Worm (Caenorhabditis elegans) whole organism, L2 larva: ENCODE data around the gene ZC443.2.
A peak's percentile ranks its signal among the peaks of the same experiment; 100 is the strongest.

ENCODE experiments used
- C34F6.9 ChIP-seq: fragments of 150-350 bp; optimal IDR thresholded peaks from 2 replicates; lab custom pipeline; 2014; ENCODE audit warnings: missing biosample characterization, missing genetic modification characterization
- F13H6.1 ChIP-seq: sonication (generic microtip); optimal IDR thresholded peaks from 2 replicates; lab custom pipeline; 2016; ENCODE audit warnings: missing genetic modification characterization, missing compliant biosample characterization
- R02D3.7 ChIP-seq: fragments of 150-350 bp; optimal IDR thresholded peaks from 2 replicates; lab custom pipeline; 2014; ENCODE audit warnings: missing biosample characterization, missing genetic modification characterization
- Y55F3AM.14 ChIP-seq: fragments of 200-800 bp; sonication (Bioruptor generic); optimal IDR thresholded peaks from 2 replicates; lab custom pipeline; 2018; ENCODE audit warnings: mild to moderate bottlenecking, missing genetic modification characterization, missing compliant biosample characterization
- ZK546.5 ChIP-seq: sonication (generic microtip); optimal IDR thresholded peaks from 2 replicates; lab custom pipeline; 2017; ENCODE audit warnings: missing biosample characterization, missing genetic modification characterization
- aly-2 ChIP-seq: fragments of 150-350 bp; optimal IDR thresholded peaks from 2 replicates; lab custom pipeline; 2014; ENCODE audit warnings: missing biosample characterization, missing genetic modification characterization
- ceh-16 ChIP-seq: fragments of 150-350 bp; optimal IDR thresholded peaks from 2 replicates; lab custom pipeline; 2014; ENCODE audit warnings: missing biosample characterization, missing genetic modification characterization
- ceh-82 ChIP-seq: fragments of 150-350 bp; optimal IDR thresholded peaks from 2 replicates; lab custom pipeline; 2014; ENCODE audit warnings: missing biosample characterization, missing genetic modification characterization
- crh-2 ChIP-seq: sonication (generic microtip); optimal IDR thresholded peaks from 2 replicates; lab custom pipeline; 2017; ENCODE audit warnings: missing biosample characterization, missing genetic modification characterization
- egl-27 ChIP-seq: sonication (generic microtip); optimal IDR thresholded peaks from 3 replicates; lab custom pipeline; 2017; ENCODE audit warnings: missing biosample characterization, missing genetic modification reagents, missing genetic modification characterization
- elt-3 ChIP-seq: sonication (generic microtip); optimal IDR thresholded peaks from 2 replicates; lab custom pipeline; 2017; ENCODE audit warnings: missing biosample characterization, missing genetic modification characterization
- fos-1 ChIP-seq: fragments of 150-350 bp; optimal IDR thresholded peaks from 2 replicates; lab custom pipeline; 2014; ENCODE audit warnings: missing biosample characterization, missing genetic modification characterization
- gmeb-1 ChIP-seq: fragments of 150-350 bp; optimal IDR thresholded peaks from 2 replicates; lab custom pipeline; 2014; ENCODE audit warnings: missing biosample characterization, missing genetic modification characterization
- lin-11 ChIP-seq: fragments of 150-350 bp; sonication (generic microtip); optimal IDR thresholded peaks from 2 replicates; lab custom pipeline; 2014; ENCODE audit warnings: missing biosample characterization, missing genetic modification characterization, inconsistent platforms, mixed read lengths
- lin-13 ChIP-seq: fragments of 150-350 bp; optimal IDR thresholded peaks from 2 replicates; lab custom pipeline; 2014; ENCODE audit warnings: missing biosample characterization, missing genetic modification reagents, missing genetic modification characterization
- lsy-2 ChIP-seq, 2 experiments: fragments of 150-350 bp in 1 of 2; sonication (generic microtip) in 1 of 2; optimal IDR thresholded peaks; 2 replicates each; lab custom pipeline; 2014 to 2017; ENCODE audit warnings: missing biosample characterization in 2 of 2, missing genetic modification characterization in 2 of 2
- mdl-1 ChIP-seq, 2 experiments: fragments of 150-350 bp in 1 of 2; sonication (generic microtip) in 1 of 2; optimal IDR thresholded peaks; 2 replicates each; lab custom pipeline; 2017; ENCODE audit warnings: missing biosample characterization in 2 of 2, missing genetic modification characterization in 2 of 2
- nhr-10 ChIP-seq: sonication (generic microtip); optimal IDR thresholded peaks from 2 replicates; lab custom pipeline; 2017; ENCODE audit warnings: missing biosample characterization, missing genetic modification characterization
- nhr-12 ChIP-seq: fragments of 150-350 bp; optimal IDR thresholded peaks from 2 replicates; lab custom pipeline; 2014; ENCODE audit warnings: missing biosample characterization, missing genetic modification characterization
- nhr-129 ChIP-seq: fragments of 150-350 bp; optimal IDR thresholded peaks from 2 replicates; lab custom pipeline; 2014; ENCODE audit warnings: missing biosample characterization, missing genetic modification characterization
- nhr-21 ChIP-seq: fragments of 150-350 bp; optimal IDR thresholded peaks from 2 replicates; lab custom pipeline; 2014; ENCODE audit warnings: missing biosample characterization, missing genetic modification characterization
- nhr-237 ChIP-seq: fragments of 150-350 bp; optimal IDR thresholded peaks from 2 replicates; lab custom pipeline; 2014; ENCODE audit warnings: missing biosample characterization, missing genetic modification characterization
- nhr-6 ChIP-seq: fragments of 150-350 bp; optimal IDR thresholded peaks from 2 replicates; lab custom pipeline; 2014; ENCODE audit warnings: missing biosample characterization, missing genetic modification characterization
- nhr-77 ChIP-seq: fragments of 150-350 bp; optimal IDR thresholded peaks from 2 replicates; lab custom pipeline; 2014; ENCODE audit warnings: missing biosample characterization, missing genetic modification characterization
- sem-4 ChIP-seq: fragments of 150-350 bp; optimal IDR thresholded peaks from 2 replicates; lab custom pipeline; 2014; ENCODE audit warnings: missing biosample characterization, missing genetic modification reagents, missing genetic modification characterization
- sma-3 ChIP-seq: sonication (generic microtip); optimal IDR thresholded peaks from 2 replicates; lab custom pipeline; 2016; ENCODE audit warnings: missing genetic modification reagents, missing genetic modification characterization, missing compliant biosample characterization
- sma-9 ChIP-seq, 2 experiments: fragments of 150-350 bp in 1 of 2; sonication (generic microtip) in 1 of 2; optimal IDR thresholded peaks; 2 replicates each; lab custom pipeline; 2014 to 2016; ENCODE audit warnings: missing genetic modification characterization in 2 of 2, mild to moderate bottlenecking in 1 of 2, missing biosample characterization in 1 of 2, missing compliant biosample characterization in 1 of 2, missing genetic modification reagents in 1 of 2, moderate library complexity in 1 of 2
- snpc-4 ChIP-seq: fragments of 150-350 bp; optimal IDR thresholded peaks from 2 replicates; lab custom pipeline; 2014; ENCODE audit warnings: missing biosample characterization, missing genetic modification characterization
- unc-55 ChIP-seq: fragments of 150-350 bp; sonication (generic microtip); optimal IDR thresholded peaks from 3 replicates; lab custom pipeline; 2014; ENCODE audit warnings: missing biosample characterization, missing genetic modification reagents, missing genetic modification characterization
- unc-62 ChIP-seq: fragments of 150-350 bp; optimal IDR thresholded peaks from 2 replicates; lab custom pipeline; 2014; ENCODE audit warnings: missing biosample characterization, missing genetic modification reagents, missing genetic modification characterization
- zag-1 ChIP-seq: fragments of 150-350 bp; optimal IDR thresholded peaks from 2 replicates; lab custom pipeline; 2014; ENCODE audit warnings: missing biosample characterization, missing genetic modification characterization
- ztf-1 ChIP-seq: fragments of 200-800 bp; sonication (Bioruptor generic); conservative IDR thresholded peaks from 2 replicates; pipeline ENCODE4 v1.3.6; 2022; ENCODE audit warnings: missing genetic modification characterization, missing compliant biosample characterization
- ztf-11 ChIP-seq: sonication (generic microtip); optimal IDR thresholded peaks from 2 replicates; lab custom pipeline; 2017; ENCODE audit warnings: missing biosample characterization, missing genetic modification characterization
- ztf-4 ChIP-seq: fragments of 150-350 bp; optimal IDR thresholded peaks from 2 replicates; lab custom pipeline; 2014; ENCODE audit warnings: missing biosample characterization, missing genetic modification characterization

The ZC443.2 gene

DNA sequence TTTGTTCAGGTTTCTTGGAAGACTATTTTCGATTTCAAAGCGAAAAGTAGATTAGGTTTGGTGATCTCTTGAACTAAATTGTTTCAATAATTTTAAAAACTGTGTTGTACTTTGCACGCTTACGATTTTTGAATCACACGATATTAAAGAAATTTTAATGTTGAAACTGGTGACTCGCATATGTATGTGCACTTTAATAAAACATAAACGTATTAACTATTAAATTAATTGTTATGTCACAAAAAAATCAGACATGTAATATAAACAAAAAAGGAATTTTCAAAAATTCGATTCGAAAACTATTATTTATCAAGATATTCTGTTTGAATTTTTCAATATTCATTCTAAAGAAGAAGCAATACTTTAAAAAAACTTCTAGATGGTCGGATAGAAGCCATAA lies 16.2 kb upstream of the ZC443.2 start, which contains the start of gene ugt-15:
Gene ugt-15 (plus strand): TSS at position 301 of the 400 bp plus-strand sequence.
- TF ChIP-seq nhr-10, result no peak
- no peak for TF ChIP-seq nhr-21 (tag; lab: Kevin White, UChicago)
- no peak for TF ChIP-seq zag-1 (tag; lab: Kevin White, UChicago)
- no peak for TF ChIP-seq lin-11 (tag; lab: Kevin White, UChicago)
- TF ChIP-seq ztf-1, result no peak
- no peak for TF ChIP-seq gmeb-1 (tag; lab: Kevin White, UChicago)

DNA sequence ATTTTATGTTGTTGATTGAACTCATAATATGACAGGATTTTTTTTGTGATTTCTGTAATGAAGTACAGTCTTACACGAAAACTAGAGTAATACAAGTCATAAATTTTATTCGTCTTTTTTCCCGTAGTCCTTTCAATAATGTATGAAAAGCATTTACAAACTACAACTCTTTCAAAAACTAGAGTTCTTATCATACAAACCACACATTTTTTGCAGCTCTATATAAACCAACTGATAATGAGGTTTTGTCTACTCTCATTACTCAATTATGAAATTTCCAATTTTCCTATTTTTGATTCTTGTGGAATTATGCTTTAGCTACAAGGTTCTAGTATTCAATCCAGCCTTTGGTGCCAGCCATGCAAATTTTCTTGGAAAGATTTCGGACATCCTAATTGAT lies 13.8 kb upstream of the ZC443.2 start, which contains the start of gene ugt-16:
Gene ugt-16 (plus strand): TSS at position 248 of the 400 bp plus-strand sequence.
- TF ChIP-seq fos-1 (tag; lab: Kevin White, UChicago) (peak; percentile 52), sma-9 (GFP tag; optimal IDR thresholded peaks at IDR 0.05; lab: Kevin White, UChicago) (peak; percentile 15), sma-9 (tag; optimal IDR thresholded peaks at IDR 0.05; lab: Kevin White, UChicago) (no peak), nhr-10 (no peak), nhr-12 (no peak), gmeb-1 (tag; lab: Kevin White, UChicago) (peak; percentile 5), ceh-16 (tag; lab: Kevin White, UChicago) (no peak)

DNA sequence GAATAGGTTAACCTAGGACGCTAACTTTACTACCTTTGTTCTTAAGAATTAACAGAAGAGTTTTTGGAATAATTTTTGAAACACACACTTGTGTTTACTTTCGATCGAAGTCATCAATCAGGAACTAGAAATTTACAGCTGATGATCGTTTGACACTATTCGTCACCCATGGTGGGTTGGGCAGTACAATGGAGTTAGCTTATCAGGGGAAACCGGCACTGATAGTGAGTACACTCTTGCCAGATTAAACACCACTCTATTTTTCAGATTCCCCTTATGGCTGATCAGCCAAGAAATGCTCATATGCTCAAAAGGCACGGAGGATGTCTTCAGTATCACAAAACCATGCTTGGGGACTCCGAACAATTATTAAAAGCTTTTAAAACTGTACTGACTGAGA lies 11.1 kb upstream of the ZC443.2 start:
- no peak for TF ChIP-seq Y55F3AM.14 (GFP tag; lab: Kevin White, UChicago)
- TF ChIP-seq fos-1 (tag; lab: Kevin White, UChicago), result peak; percentile 68
- no peak for TF ChIP-seq sma-9 (GFP tag; optimal IDR thresholded peaks at IDR 0.05; lab: Kevin White, UChicago)
- TF ChIP-seq sma-9 (tag; optimal IDR thresholded peaks at IDR 0.05; lab: Kevin White, UChicago), result no peak

DNA sequence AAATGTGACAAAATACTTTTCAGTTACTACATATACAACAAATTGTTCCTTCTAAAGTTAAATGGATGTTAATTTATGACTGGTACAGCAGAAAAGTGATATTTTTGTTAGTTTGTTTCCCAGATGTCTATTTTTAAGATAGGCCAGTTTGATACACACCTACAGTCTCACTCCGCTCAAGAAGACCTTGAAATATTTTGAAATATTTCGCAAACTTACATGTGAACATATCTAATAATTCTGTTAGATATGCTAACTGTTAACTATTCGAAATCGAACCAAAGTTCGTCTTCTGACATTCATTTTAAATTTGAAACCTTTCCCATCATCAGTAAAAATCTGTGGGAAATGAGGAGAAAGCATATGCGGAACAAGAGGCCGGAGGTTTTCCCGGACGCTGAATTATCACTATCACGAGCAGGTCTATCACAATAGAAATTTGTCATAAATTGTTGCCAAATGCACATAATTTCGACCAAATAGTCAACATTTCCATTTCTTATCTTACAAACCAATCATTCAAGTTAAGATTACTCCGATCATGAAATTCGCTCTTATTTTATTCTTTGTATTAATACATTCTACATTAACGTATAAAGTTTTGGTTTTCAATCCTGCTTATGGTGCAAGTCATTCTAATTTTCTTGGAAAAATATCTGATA lies 8.9 kb upstream of the ZC443.2 start, which contains the start of the genes ZC443.4 and ugt-18:
Gene ZC443.4 (minus strand): TSS at position 95 of the 662 bp plus-strand sequence.
Gene ugt-18 (plus strand): TSS at position 469 of the 662 bp plus-strand sequence.
- TF ChIP-seq sma-3, result no peak
- peak; percentile 57 for TF ChIP-seq nhr-129 (tag; lab: Kevin White, UChicago)
- peak; percentile 54 for TF ChIP-seq fos-1 (tag; lab: Kevin White, UChicago)

DNA sequence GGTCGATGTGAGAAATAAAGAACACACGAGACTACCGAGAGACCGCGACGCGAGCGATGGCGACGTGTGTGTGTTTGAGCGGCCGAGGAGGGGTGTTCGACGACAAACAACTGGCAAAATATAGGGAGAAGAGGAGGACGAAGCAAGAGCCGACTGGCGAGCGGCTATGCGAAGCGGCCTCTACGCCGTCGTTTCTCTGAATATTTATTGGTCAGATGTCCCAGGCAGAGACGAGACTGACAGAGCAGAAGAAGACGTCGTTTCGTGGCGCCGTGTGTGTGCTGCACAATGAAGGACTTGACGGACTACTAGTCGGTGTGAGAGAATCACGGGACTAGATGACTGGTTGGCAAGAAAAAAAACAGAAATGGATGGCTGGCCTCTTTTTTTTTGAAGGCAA lies 8.2 kb upstream of the ZC443.2 start:
- TF ChIP-seq lsy-2 (tag; optimal IDR thresholded peaks at IDR 0.05; lab: Kevin White, UChicago) (peak in 1 of 2 experiments; percentile 45), F13H6.1 (tag; lab: Kevin White, UChicago) (peak; percentile 35), unc-55 (GFP tag; lab: Kevin White, UChicago) (peak; percentile 29), zag-1 (tag; lab: Kevin White, UChicago) (peak; percentile 27), lin-11 (tag; lab: Kevin White, UChicago) (peak; percentile 80), crh-2 (tag; lab: Kevin White, UChicago) (peak; percentile 35), ztf-1 (no peak), elt-3 (no peak), sem-4 (tag; lab: Kevin White, UChicago) (no peak), mdl-1 (tag; optimal IDR thresholded peaks at IDR 0.05; lab: Kevin White, UChicago) (peak in 1 of 2 experiments; percentile 7), snpc-4 (tag; lab: Kevin White, UChicago) (peak; percentile 24), ceh-82 (tag; lab: Kevin White, UChicago) (no peak), C34F6.9 (tag; lab: Kevin White, UChicago) (peak; percentile 43), ztf-11 (no peak), nhr-129 (tag; lab: Kevin White, UChicago) (peak; percentile 43)

DNA sequence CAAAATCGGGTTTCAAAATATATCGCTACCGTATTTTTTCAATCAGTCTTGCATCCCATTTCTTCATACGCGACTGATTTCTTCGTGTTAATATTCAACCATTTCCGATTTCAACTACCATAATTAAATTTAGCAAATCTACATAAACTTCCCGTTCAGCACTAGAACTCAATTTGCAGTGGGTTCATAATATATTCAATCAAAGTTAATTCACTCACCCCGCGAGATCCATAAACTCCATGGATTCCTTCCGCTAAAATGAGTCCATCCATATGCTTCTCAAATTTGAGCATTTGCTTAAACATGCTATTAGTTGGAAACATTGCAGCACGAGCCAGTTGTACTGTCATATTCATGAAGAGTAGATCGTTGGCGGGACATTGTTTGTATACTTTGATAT lies 7.5 kb upstream of the ZC443.2 start:
- no peak for TF ChIP-seq fos-1 (tag; lab: Kevin White, UChicago)
- no peak for TF ChIP-seq lsy-2 (tag; optimal IDR thresholded peaks at IDR 0.05; lab: Kevin White, UChicago)
- TF ChIP-seq ZK546.5 (tag; lab: Kevin White, UChicago), result no peak
- TF ChIP-seq nhr-12, result no peak
- no peak for TF ChIP-seq sem-4 (tag; lab: Kevin White, UChicago)
- TF ChIP-seq egl-27 (tag; lab: Kevin White, UChicago), result no peak
- TF ChIP-seq aly-2, result no peak
- no peak for TF ChIP-seq nhr-21 (tag; lab: Kevin White, UChicago)

DNA sequence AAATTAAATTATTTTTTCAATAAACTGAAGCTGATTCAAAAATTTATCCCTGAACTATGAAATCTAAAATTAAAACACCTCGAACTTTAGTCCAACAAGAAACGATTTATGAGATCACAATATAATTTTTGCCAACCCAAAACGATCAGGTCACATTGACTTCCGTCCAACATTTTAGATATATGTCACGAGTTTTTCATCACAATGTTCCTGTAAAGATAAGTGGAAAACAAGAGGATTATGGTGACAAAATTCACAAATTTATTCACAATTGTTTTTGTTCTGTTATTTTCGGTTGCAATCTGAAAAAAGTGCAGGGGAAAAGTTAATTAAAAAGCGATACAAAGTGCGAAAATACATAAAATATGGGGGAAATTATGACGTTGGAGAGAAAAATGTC lies 5.7 kb upstream of the ZC443.2 start:
- TF ChIP-seq ztf-4 (tag; lab: Kevin White, UChicago) (peak; percentile 10), ceh-82 (tag; lab: Kevin White, UChicago) (no peak), nhr-6 (tag; lab: Kevin White, UChicago) (no peak), R02D3.7 (tag; lab: Kevin White, UChicago) (no peak), sem-4 (tag; lab: Kevin White, UChicago) (peak; percentile 19), unc-62 (GFP tag; lab: Kevin White, UChicago) (no peak), Y55F3AM.14 (GFP tag; lab: Kevin White, UChicago) (no peak), sma-9 (GFP tag; optimal IDR thresholded peaks at IDR 0.05; lab: Kevin White, UChicago) (no peak), sma-9 (tag; optimal IDR thresholded peaks at IDR 0.05; lab: Kevin White, UChicago) (no peak), lin-11 (tag; lab: Kevin White, UChicago) (no peak), nhr-77 (tag; lab: Kevin White, UChicago) (no peak), nhr-237 (tag; lab: Kevin White, UChicago) (no peak), F13H6.1 (tag; lab: Kevin White, UChicago) (no peak), lin-13 (GFP tag; lab: Kevin White, UChicago) (no peak), unc-55 (GFP tag; lab: Kevin White, UChicago) (no peak), zag-1 (tag; lab: Kevin White, UChicago) (no peak)
